Fruit fly (Drosophila melanogaster) whole organism, prepupa: ENCODE measurements around the gene CG45011.

Source experiments
- Blimp-1 ChIP-seq: fragments of 200-800 bp; sonication (Bioruptor generic); optimal IDR thresholded peaks from 3 replicates; lab custom pipeline; 2017; ENCODE audit warnings: missing biosample characterization, missing genetic modification characterization, mild to moderate bottlenecking, moderate library complexity, missing genetic modification reagents
- CG31627 ChIP-seq: fragments of 200-800 bp; sonication (Bioruptor generic); optimal IDR thresholded peaks from 3 replicates; lab custom pipeline; 2016; ENCODE audit warnings: missing biosample characterization, missing genetic modification characterization
- CG32006 ChIP-seq: fragments of 200-800 bp; sonication (Bioruptor generic); optimal IDR thresholded peaks from 3 replicates; lab custom pipeline; 2017; ENCODE audit warnings: missing biosample characterization, mild to moderate bottlenecking, missing genetic modification characterization
- CG34406 ChIP-seq: fragments of 200-800 bp; sonication (Bioruptor generic); optimal IDR thresholded peaks from 3 replicates; lab custom pipeline; 2016; ENCODE audit warnings: missing biosample characterization, missing genetic modification characterization
- CG8319 ChIP-seq: fragments of 200-800 bp; sonication (Bioruptor generic); optimal IDR thresholded peaks from 3 replicates; lab custom pipeline; 2016; ENCODE audit warnings: missing biosample characterization, missing genetic modification characterization
- CG9139 ChIP-seq: fragments of 200-800 bp; sonication (Bioruptor generic); optimal IDR thresholded peaks from 3 replicates; lab custom pipeline; 2017; ENCODE audit warnings: missing biosample characterization, mild to moderate bottlenecking, missing genetic modification characterization
- Eip93F ChIP-seq: fragments of 200-800 bp; sonication (Bioruptor generic); optimal IDR thresholded peaks from 2 replicates; lab custom pipeline; 2016; ENCODE audit warnings: missing biosample characterization, mild to moderate bottlenecking, missing genetic modification characterization
- Lpt ChIP-seq: fragments of 200-800 bp; sonication (Bioruptor generic); optimal IDR thresholded peaks from 3 replicates; lab custom pipeline; 2016; ENCODE audit warnings: missing biosample characterization, missing genetic modification characterization
- OdsH ChIP-seq: fragments of 200-800 bp; sonication (Bioruptor generic); optimal IDR thresholded peaks from 3 replicates; lab custom pipeline; 2016; ENCODE audit warnings: missing biosample characterization, missing genetic modification characterization
- Sox102F ChIP-seq: fragments of 200-800 bp; sonication (Bioruptor generic); optimal IDR thresholded peaks from 2 replicates; lab custom pipeline; 2016; ENCODE audit warnings: missing biosample characterization, mild to moderate bottlenecking, missing genetic modification characterization
- cyc ChIP-seq: fragments of 200-800 bp; sonication (Bioruptor generic); optimal IDR thresholded peaks from 3 replicates; lab custom pipeline; 2016; ENCODE audit warnings: missing biosample characterization, missing genetic modification characterization

DNA sequence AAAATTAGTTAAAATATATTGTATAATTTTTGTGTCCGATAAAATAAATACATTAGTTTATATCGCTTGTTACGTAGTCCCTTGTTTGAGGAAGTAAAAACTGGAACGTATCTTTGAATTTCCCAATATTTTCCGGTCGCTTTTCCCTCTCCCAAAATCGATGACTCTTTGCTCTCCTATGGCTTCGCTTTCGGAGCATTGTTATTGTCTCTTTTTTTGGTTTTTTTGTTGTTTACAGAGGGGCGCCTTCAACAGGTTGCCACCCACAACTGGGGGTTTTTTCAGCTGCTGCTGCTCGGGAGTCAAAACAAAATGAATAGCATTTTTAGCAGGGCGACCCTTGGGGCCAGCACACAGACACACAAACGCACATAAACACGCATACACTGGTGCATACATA is 41.0 kb downstream of the CG45011 start:
- TF ChIP-seq CG9139 (GFP tag; lab: Kevin White, UChicago) = no peak
- no peak for TF ChIP-seq OdsH (GFP tag; lab: Kevin White, UChicago)
- no peak for TF ChIP-seq Sox102F (GFP tag; lab: Kevin White, UChicago)
- TF ChIP-seq CG31627 (GFP tag; lab: Kevin White, UChicago) = no peak
- no peak for TF ChIP-seq CG32006
- TF ChIP-seq Eip93F (GFP tag; lab: Kevin White, UChicago) = no peak
- TF ChIP-seq CG8319 (GFP tag; lab: Kevin White, UChicago) = no peak
- TF ChIP-seq Lpt (GFP tag; lab: Kevin White, UChicago) = no peak
- no peak for TF ChIP-seq Blimp-1 (GFP tag; lab: Kevin White, UChicago)
- no peak for TF ChIP-seq cyc
- TF ChIP-seq CG34406 = no peak
